Fruit fly (Drosophila melanogaster) whole organism, embryonic: ENCODE results near the gene se.

Experiments
- ATbp ChIP-seq: fragments of 200-800 bp; sonication (Bioruptor generic); optimal IDR thresholded peaks from 2 replicates; lab custom pipeline; 2017; ENCODE audit warnings: missing biosample characterization, mild to moderate bottlenecking, missing genetic modification characterization, missing genetic modification reagents
- Abd-B ChIP-seq: fragments of 200-800 bp; sonication (Bioruptor generic); optimal IDR thresholded peaks from 2 replicates; lab custom pipeline; 2018; ENCODE audit warnings: missing biosample characterization, mild to moderate bottlenecking, missing genetic modification characterization, moderate library complexity
- Bdp1 ChIP-seq: fragments of 200-800 bp; sonication (Bioruptor generic); optimal IDR thresholded peaks from 3 replicates; lab custom pipeline; 2016; ENCODE audit warnings: missing biosample characterization, missing genetic modification characterization
- C15 ChIP-seq: fragments of 200-800 bp; sonication (Bioruptor generic); IDR thresholded peaks from 3 replicates; pipeline ENCODE4 v1.3.6; 2022; ENCODE audit warnings: missing biosample characterization, missing genetic modification characterization
- CG10654 ChIP-seq: fragments of 200-800 bp; sonication (Bioruptor generic); optimal IDR thresholded peaks from 2 replicates; lab custom pipeline; 2016; ENCODE audit warnings: missing biosample characterization, missing genetic modification characterization
- CG10979 ChIP-seq: fragments of 200-800 bp; sonication (Bioruptor generic); optimal IDR thresholded peaks from 2 replicates; lab custom pipeline; 2018; ENCODE audit warnings: missing biosample characterization, mild to moderate bottlenecking, missing genetic modification characterization, moderate library complexity
- CG11093 ChIP-seq: fragments of 200-800 bp; sonication (Bioruptor generic); IDR thresholded peaks from 3 replicates; pipeline ENCODE4 v1.3.6; 2022; ENCODE audit warnings: missing biosample characterization, missing genetic modification characterization
- CG11456 ChIP-seq: fragments of 200-800 bp; sonication (Bioruptor generic); IDR thresholded peaks from 3 replicates; pipeline ENCODE4 v1.3.6; 2022; ENCODE audit warnings: missing biosample characterization, missing genetic modification characterization
- CG11723 ChIP-seq: fragments of 200-800 bp; sonication (Bioruptor generic); optimal IDR thresholded peaks from 2 replicates; lab custom pipeline; 2017; ENCODE audit warnings: missing biosample characterization, mild to moderate bottlenecking, missing genetic modification characterization
- CG12659 ChIP-seq: fragments of 200-800 bp; sonication (Bioruptor generic); optimal IDR thresholded peaks from 3 replicates; lab custom pipeline; 2017; ENCODE audit warnings: mild to moderate bottlenecking, missing biosample characterization, missing genetic modification reagents, missing genetic modification characterization
- CG13287 ChIP-seq: fragments of 200-800 bp; sonication (Bioruptor generic); IDR thresholded peaks from 2 replicates; pipeline ENCODE4 v1.3.6; 2022; ENCODE audit warnings: missing biosample characterization, missing genetic modification characterization; ENCODE audit not compliant: partially characterized antibody
- CG15479 ChIP-seq: fragments of 200-800 bp; sonication (Bioruptor generic); optimal IDR thresholded peaks from 3 replicates; lab custom pipeline; 2019; ENCODE audit warnings: missing biosample characterization, mild to moderate bottlenecking, missing genetic modification characterization, moderate library complexity
- CG16813 ChIP-seq: fragments of 200-800 bp; sonication (Bioruptor generic); IDR thresholded peaks from 3 replicates; pipeline ENCODE4 v1.3.6; 2022; ENCODE audit warnings: missing biosample characterization, missing genetic modification characterization; ENCODE audit not compliant: partially characterized antibody
- CG16815 ChIP-seq: fragments of 200-800 bp; sonication (Bioruptor generic); optimal IDR thresholded peaks from 3 replicates; lab custom pipeline; 2017; ENCODE audit warnings: missing biosample characterization, mild to moderate bottlenecking, missing genetic modification characterization
- CG2199 ChIP-seq: fragments of 200-800 bp; sonication (Bioruptor generic); IDR thresholded peaks from 3 replicates; pipeline ENCODE4 v1.3.6; 2022; ENCODE audit warnings: missing biosample characterization, missing genetic modification characterization
- CG3065 ChIP-seq: fragments of 200-800 bp; sonication (Bioruptor generic); optimal IDR thresholded peaks from 2 replicates; lab custom pipeline; 2016; ENCODE audit warnings: missing biosample characterization, missing genetic modification characterization
- CG31388 ChIP-seq: fragments of 200-800 bp; sonication (Bioruptor generic); optimal IDR thresholded peaks from 2 replicates; lab custom pipeline; 2016; ENCODE audit warnings: missing biosample characterization, missing genetic modification characterization
- CG34376 ChIP-seq: fragments of 200-800 bp; sonication (Bioruptor generic); optimal IDR thresholded peaks from 2 replicates; lab custom pipeline; 2018; ENCODE audit warnings: missing biosample characterization, mild to moderate bottlenecking, missing genetic modification characterization
- CG3726 ChIP-seq: fragments of 200-800 bp; sonication (Bioruptor generic); IDR thresholded peaks from 3 replicates; pipeline ENCODE4, ENCODE4 v1.3.6; 2022; ENCODE audit warnings: missing biosample characterization, missing genetic modification characterization
- CG5180 ChIP-seq: fragments of 200-800 bp; sonication (Bioruptor generic); optimal IDR thresholded peaks from 3 replicates; lab custom pipeline; 2017; ENCODE audit warnings: missing biosample characterization, missing genetic modification characterization, mild to moderate bottlenecking, moderate library complexity, missing genetic modification reagents
- CG6765 ChIP-seq: fragments of 200-800 bp; sonication (Bioruptor generic); optimal IDR thresholded peaks from 3 replicates; lab custom pipeline; 2017; ENCODE audit warnings: missing biosample characterization, mild to moderate bottlenecking, missing genetic modification characterization
- CG7745 ChIP-seq: fragments of 200-800 bp; sonication (Bioruptor generic); optimal IDR thresholded peaks from 2 replicates; lab custom pipeline; 2018; ENCODE audit warnings: missing biosample characterization, mild to moderate bottlenecking, missing genetic modification characterization, moderate library complexity
- Dek ChIP-seq: fragments of 200-800 bp; sonication (Bioruptor generic); optimal IDR thresholded peaks from 3 replicates; lab custom pipeline; 2019; ENCODE audit warnings: missing biosample characterization, mild to moderate bottlenecking, missing genetic modification characterization, moderate library complexity
- Hr51 ChIP-seq, 2 experiments: fragments of 200-800 bp; sonication (Bioruptor generic); optimal IDR thresholded peaks; 2 replicates in 1 of 2; 3 replicates in 1 of 2; lab custom pipeline; 2016 to 2018; ENCODE audit warnings: missing biosample characterization in 2 of 2, missing genetic modification characterization in 2 of 2, mild to moderate bottlenecking in 1 of 2, moderate library complexity in 1 of 2
- Mes4 ChIP-seq: fragments of 200-800 bp; sonication (Bioruptor generic); optimal IDR thresholded peaks from 2 replicates; lab custom pipeline; 2016; ENCODE audit warnings: missing biosample characterization, missing genetic modification characterization
- Nf-YC ChIP-seq: fragments of 200-800 bp; optimal IDR thresholded peaks from 3 replicates; lab custom pipeline; 2019; ENCODE audit warnings: missing biosample characterization, mild to moderate bottlenecking, missing genetic modification characterization, moderate library complexity
- Opbp ChIP-seq: fragments of 200-800 bp; sonication (Bioruptor generic); IDR thresholded peaks from 3 replicates; pipeline ENCODE4 v1.3.6; 2022; ENCODE audit warnings: missing biosample characterization, missing genetic modification characterization; ENCODE audit not compliant: partially characterized antibody
- PHDP ChIP-seq: fragments of 200-800 bp; sonication (Bioruptor generic); optimal IDR thresholded peaks from 3 replicates; lab custom pipeline; 2018; ENCODE audit warnings: missing biosample characterization, mild to moderate bottlenecking, missing genetic modification characterization, moderate library complexity
- Rx ChIP-seq: fragments of 200-800 bp; sonication (Bioruptor generic); IDR thresholded peaks from 2 replicates; pipeline ENCODE4 v1.3.6; 2022; ENCODE audit warnings: missing biosample characterization, missing genetic modification characterization
- Sin3A ChIP-seq: fragments of >200 bp; optimal IDR thresholded peaks from 2 replicates; lab custom pipeline; 2018
- amos ChIP-seq: fragments of 200-800 bp; sonication (Bioruptor generic); IDR thresholded peaks from 2 replicates; pipeline ENCODE4 v1.3.6; 2022; ENCODE audit warnings: missing biosample characterization, missing genetic modification characterization; ENCODE audit not compliant: partially characterized antibody
- ash1 ChIP-seq: fragments of 200-800 bp; sonication (Bioruptor generic); optimal IDR thresholded peaks from 2 replicates; lab custom pipeline; 2018; ENCODE audit warnings: missing biosample characterization, mild to moderate bottlenecking, missing genetic modification characterization
- cad ChIP-seq: fragments of >200 bp; optimal IDR thresholded peaks from 2 replicates; lab custom pipeline; 2017; ENCODE audit warnings: missing biosample characterization, missing genetic modification characterization
- chinmo ChIP-seq: fragments of 200-800 bp; sonication (Bioruptor generic); IDR thresholded peaks from 4 replicates; pipeline ENCODE4 v1.3.6; 2022; ENCODE audit warnings: missing biosample characterization, missing genetic modification characterization; ENCODE audit not compliant: partially characterized antibody
- corto ChIP-seq: fragments of 200-800 bp; sonication (Bioruptor generic); optimal IDR thresholded peaks from 2 replicates; lab custom pipeline; 2016; ENCODE audit warnings: missing biosample characterization, mild to moderate bottlenecking, missing genetic modification characterization, moderate library complexity
- dm ChIP-seq: fragments of 200-800 bp; sonication (Bioruptor generic); optimal IDR thresholded peaks from 3 replicates; lab custom pipeline; 2016; ENCODE audit warnings: missing biosample characterization, missing genetic modification characterization
- emc ChIP-seq: fragments of 200-800 bp; sonication (Bioruptor generic); optimal IDR thresholded peaks from 2 replicates; lab custom pipeline; 2016; ENCODE audit warnings: missing biosample characterization, missing genetic modification characterization
- fd96Cb ChIP-seq: fragments of 200-800 bp; sonication (Bioruptor generic); optimal IDR thresholded peaks from 2 replicates; lab custom pipeline; 2018; ENCODE audit warnings: missing biosample characterization, mild to moderate bottlenecking, missing genetic modification characterization, moderate library complexity
- grn ChIP-seq: fragments of 200-800 bp; sonication (Bioruptor generic); optimal IDR thresholded peaks from 3 replicates; lab custom pipeline; 2017; ENCODE audit warnings: missing biosample characterization, missing genetic modification characterization
- gsb ChIP-seq: fragments of 200-800 bp; sonication (Bioruptor generic); IDR thresholded peaks from 2 replicates; pipeline ENCODE4 v1.3.6; 2022; ENCODE audit warnings: missing biosample characterization, missing genetic modification characterization
- inv ChIP-seq: fragments of 200-800 bp; sonication (Bioruptor generic); IDR thresholded peaks from 2 replicates; pipeline ENCODE4 v1.3.6; 2022; ENCODE audit warnings: missing biosample characterization, missing genetic modification characterization; ENCODE audit not compliant: partially characterized antibody
- kah ChIP-seq: fragments of 200-800 bp; sonication (Bioruptor generic); optimal IDR thresholded peaks from 2 replicates; lab custom pipeline; 2018; ENCODE audit warnings: missing biosample characterization, mild to moderate bottlenecking, missing genetic modification characterization
- klu ChIP-seq: fragments of 200-800 bp; sonication (Bioruptor generic); IDR thresholded peaks from 2 replicates; pipeline ENCODE4 v1.3.6; 2022; ENCODE audit warnings: missing biosample characterization, missing genetic modification characterization
- kni ChIP-seq: fragments of 200-800 bp; sonication (Bioruptor generic); optimal IDR thresholded peaks from 3 replicates; lab custom pipeline; 2017; ENCODE audit warnings: mild to moderate bottlenecking, missing biosample characterization, missing genetic modification reagents, missing genetic modification characterization
- nom ChIP-seq: fragments of 200-800 bp; sonication (Bioruptor generic); optimal IDR thresholded peaks from 2 replicates; lab custom pipeline; 2017; ENCODE audit warnings: missing biosample characterization, missing genetic modification characterization, mild to moderate bottlenecking, moderate library complexity, missing genetic modification reagents
- pzg ChIP-seq: fragments of 200-800 bp; sonication (Bioruptor generic); optimal IDR thresholded peaks from 3 replicates; lab custom pipeline; 2018; ENCODE audit warnings: missing biosample characterization, mild to moderate bottlenecking, missing genetic modification characterization, moderate library complexity
- sd ChIP-seq: fragments of 200-800 bp; sonication (Bioruptor generic); optimal IDR thresholded peaks from 3 replicates; lab custom pipeline; 2018; ENCODE audit warnings: missing biosample characterization, mild to moderate bottlenecking, missing genetic modification characterization, moderate library complexity
- sima ChIP-seq: fragments of 200-800 bp; sonication (Bioruptor generic); optimal IDR thresholded peaks from 2 replicates; lab custom pipeline; 2016; ENCODE audit warnings: missing biosample characterization, missing genetic modification characterization
- so ChIP-seq: fragments of 200-800 bp; sonication (Bioruptor generic); IDR thresholded peaks from 3 replicates; pipeline ENCODE4 v1.3.6; 2022; ENCODE audit warnings: missing biosample characterization, missing genetic modification characterization
- tio ChIP-seq: fragments of 200-800 bp; sonication (Bioruptor generic); optimal IDR thresholded peaks from 2 replicates; lab custom pipeline; 2017; ENCODE audit warnings: missing biosample characterization, missing genetic modification characterization, inconsistent platforms

The se gene

DNA sequence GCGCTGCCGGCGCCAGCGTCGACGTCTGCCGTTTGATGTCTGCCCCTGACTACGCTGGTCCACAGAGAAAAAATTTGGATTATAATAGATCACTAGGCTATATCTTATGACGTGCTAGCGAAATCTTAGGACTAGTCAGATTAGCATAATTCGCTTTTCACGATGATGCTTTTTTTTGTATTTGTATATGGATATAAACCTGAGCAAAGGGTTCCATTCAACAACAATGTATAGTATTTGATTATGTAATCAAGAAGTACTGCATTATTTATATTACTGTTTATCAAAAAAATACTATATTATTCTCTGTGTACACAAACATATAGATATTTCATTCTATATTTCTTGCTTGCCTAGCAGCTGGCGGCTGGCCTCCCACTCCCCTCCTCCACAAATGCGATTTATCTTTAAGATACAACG lies 26.8 kb downstream of the se start (continued):
- TF ChIP-seq CG3065 (GFP tag; lab: Kevin White, UChicago): peak; percentile 14
- peak; percentile 18 for TF ChIP-seq dm
- TF ChIP-seq CG11093 (GFP tag; lab: Robert Waterston, UW): peak; percentile 79; the same call in 2 of the 3 replicates
- TF ChIP-seq sima (GFP tag; lab: Kevin White, UChicago): no peak
- TF ChIP-seq CG2199 (GFP tag; lab: Robert Waterston, UW): 0 out of 3 replicates have a peak, but pooled peaks have one; percentile 48
- TF ChIP-seq Bdp1 (GFP tag; lab: Kevin White, UChicago): peak; percentile 65
- TF ChIP-seq C15: 0 out of 3 replicates have a peak, but pooled peaks have one; percentile 39
- TF ChIP-seq PHDP (tag; lab: Kevin White, UChicago): peak; percentile 90
- TF ChIP-seq fd96Cb: peak; percentile 86
- TF ChIP-seq so: peak; percentile 83
- peak; percentile 70 for TF ChIP-seq gsb (GFP tag; lab: Robert Waterston, UW)
- TF ChIP-seq Opbp (GFP tag; lab: Robert Waterston, UW): no peak
- peak; percentile 77 for TF ChIP-seq CG34376 (GFP tag; lab: Kevin White, UChicago)
- TF ChIP-seq CG10654 (GFP tag; lab: Kevin White, UChicago): peak; percentile 79
- TF ChIP-seq CG16813: no peak
- TF ChIP-seq CG15479: no peak
- TF ChIP-seq nom: no peak
- TF ChIP-seq Hr51 (GFP tag; optimal IDR thresholded peaks at IDR 0.05; lab: Kevin White, UChicago): peak; percentile 71 to 91
- TF ChIP-seq sd (tag; lab: Kevin White, UChicago): peak; percentile 67
- TF ChIP-seq inv (GFP tag; lab: Robert Waterston, UW): no peak
- TF ChIP-seq Mes4: peak; percentile 57
- TF ChIP-seq CG3726 (GFP tag; lab: Robert Waterston, UW): peak; percentile 79; the same call in 1 of the 3 replicates
- TF ChIP-seq tio (GFP tag; lab: Kevin White, UChicago): peak; percentile 88
- TF ChIP-seq Dek (tag; lab: Kevin White, UChicago): peak; percentile 90
- TF ChIP-seq CG10979: peak; percentile 83
- peak; percentile 27 for TF ChIP-seq emc (GFP tag; lab: Kevin White, UChicago)
- no peak for TF ChIP-seq corto (GFP tag; lab: Kevin White, UChicago)
- peak; percentile 75 for TF ChIP-seq Nf-YC
- TF ChIP-seq ash1 (GFP tag; lab: Kevin White, UChicago): no peak
- peak; percentile 87 for TF ChIP-seq Abd-B (GFP tag; lab: Kevin White, UChicago)
- TF ChIP-seq amos (GFP tag; lab: Robert Waterston, UW): no peak
- TF ChIP-seq CG31388 (GFP tag; lab: Kevin White, UChicago): peak; percentile 42
- TF ChIP-seq Sin3A (lab: Kevin White, UChicago): no peak
- TF ChIP-seq CG11456 (GFP tag; lab: Robert Waterston, UW): peak; percentile 82
- no peak for TF ChIP-seq cad
- TF ChIP-seq kah: peak; percentile 48
- no peak for TF ChIP-seq chinmo (GFP tag; lab: Robert Waterston, UW)
- peak; percentile 22 for TF ChIP-seq grn (GFP tag; lab: Kevin White, UChicago)
- peak; percentile 79 for TF ChIP-seq klu (GFP tag; lab: Robert Waterston, UW)
- TF ChIP-seq CG13287 (GFP tag; lab: Robert Waterston, UW): no peak
- no peak for TF ChIP-seq pzg
- TF ChIP-seq ATbp (GFP tag; lab: Kevin White, UChicago): peak; percentile 85
- peak; percentile 91 for TF ChIP-seq CG6765 (GFP tag; lab: Kevin White, UChicago)
- TF ChIP-seq CG5180 (GFP tag; lab: Kevin White, UChicago): peak; percentile 73
- TF ChIP-seq CG16815 (GFP tag; lab: Kevin White, UChicago): peak; percentile 80
- TF ChIP-seq CG12659 (GFP tag; lab: Kevin White, UChicago): peak; percentile 93
- TF ChIP-seq CG11723 (GFP tag; lab: Kevin White, UChicago): peak; percentile 82
- peak; percentile 70 for TF ChIP-seq Rx (GFP tag; lab: Robert Waterston, UW)
- no peak for TF ChIP-seq CG7745 (tag; lab: Kevin White, UChicago)
- no peak for TF ChIP-seq kni
